Worm (Caenorhabditis elegans): ENCODE data around the gene F27E5.5.

The F27E5.5 gene

ce11 chrII:10132818-10133217 is 1.2 kb upstream of the F27E5.5 start:
- TF ChIP-seq tbx-2 (tag; optimal IDR thresholded peaks at IDR 0.05) (no peak), nhr-11 (tag; optimal IDR thresholded peaks at IDR 0.05) (peak; percentile 39), unc-39 (tag; optimal IDR thresholded peaks at IDR 0.05) (no peak)

DNA sequence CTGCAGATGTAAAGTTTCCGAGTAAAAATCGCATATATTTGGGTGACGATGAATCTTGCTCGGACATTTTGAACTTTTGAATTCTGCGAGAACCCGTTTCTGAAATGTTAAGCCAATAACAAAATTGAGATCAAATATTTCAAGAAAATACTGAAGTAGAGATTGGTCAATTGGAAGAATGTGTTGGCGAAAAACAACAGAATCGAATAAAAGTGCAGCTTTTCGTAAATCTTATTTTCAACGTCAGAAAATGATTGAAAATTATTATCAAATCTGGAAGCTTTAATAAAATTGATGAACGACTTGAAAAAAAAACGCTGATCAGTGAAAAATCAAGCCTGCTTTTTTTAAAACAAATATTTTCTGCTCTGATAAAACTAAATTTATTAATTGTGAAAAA is 4.3 kb downstream of the F27E5.5 start, which contains the start of gene F27E5.8:
F27E5.8 (minus strand) TSS at position 101 of the 400 bp plus-strand sequence.
- TF ChIP-seq skn-1 (tag; optimal IDR thresholded peaks at IDR 0.05) (no peak), elt-1 (tag; optimal IDR thresholded peaks at IDR 0.05) (no peak), ama-1 (optimal IDR thresholded peaks at IDR 0.05) (no peak), lin-39 (tag; optimal IDR thresholded peaks at IDR 0.05) (no peak), ztf-4 (tag; optimal IDR thresholded peaks at IDR 0.05) (no peak), ztf-11 (tag; optimal IDR thresholded peaks at IDR 0.05) (no peak), nhr-43 (tag; optimal IDR thresholded peaks at IDR 0.05; ENCODE audit: poor library complexity, severe bottlenecking) (no peak), snpc-4 (tag; optimal IDR thresholded peaks at IDR 0.05) (no peak)

DNA sequence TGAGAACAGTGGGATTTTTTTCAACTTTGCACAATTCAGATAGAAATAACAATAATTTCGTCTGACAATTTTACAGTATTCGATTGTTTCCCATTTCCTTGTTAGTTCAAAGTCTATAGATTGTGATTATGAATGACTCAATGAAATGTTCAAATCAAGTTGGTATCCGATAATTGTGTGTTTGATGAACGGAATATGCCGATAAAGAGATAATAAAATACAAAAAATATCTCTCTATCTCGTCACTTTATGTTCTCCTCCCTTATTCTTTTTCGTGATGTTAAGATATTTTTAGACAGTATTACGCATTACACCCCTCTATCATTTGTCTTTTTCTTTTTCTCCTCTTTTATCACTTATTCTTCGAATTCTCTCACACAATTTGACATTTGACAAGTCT is 9.2 kb downstream of the F27E5.5 start, which contains the start of gene F27E5.7:
F27E5.7 (plus strand) TSS at position 301 of the 400 bp plus-strand sequence.
- TF ChIP-seq ceh-28 (tag; optimal IDR thresholded peaks at IDR 0.05) (no peak), ZK546.5 (tag; optimal IDR thresholded peaks at IDR 0.05) (no peak), mdl-1 (tag; optimal IDR thresholded peaks at IDR 0.05) (no peak), ceh-9 (tag; optimal IDR thresholded peaks at IDR 0.05) (no peak), elt-3 (tag; optimal IDR thresholded peaks at IDR 0.05) (no peak), unc-39 (tag; optimal IDR thresholded peaks at IDR 0.05) (no peak), fos-1 (tag; optimal IDR thresholded peaks at IDR 0.05) (no peak), skn-1 (tag; optimal IDR thresholded peaks at IDR 0.05) (no peak), tbx-2 (tag; optimal IDR thresholded peaks at IDR 0.05) (no peak), nhr-76 (tag; optimal IDR thresholded peaks at IDR 0.05) (no peak), hmg-11 (tag; optimal IDR thresholded peaks at IDR 0.05) (no peak)

ce11 chrII:10121725-10122124 is 9.9 kb downstream of the F27E5.5 start, which contains the start of gene lov-1:
TSS of gene lov-1 (minus strand) at chrII:10121825.
- TF ChIP-seq ZK546.5 (tag; optimal IDR thresholded peaks at IDR 0.05) (no peak), fkh-2 (tag; optimal IDR thresholded peaks at IDR 0.05) (no peak), sea-2 (GFP tag; optimal IDR thresholded peaks at IDR 0.05) (no peak)

ce11 chrII:10116690-10117089 is 15.0 kb downstream of the F27E5.5 start:
- TF ChIP-seq skn-1 (tag; optimal IDR thresholded peaks at IDR 0.05) (no peak), zag-1 (tag; optimal IDR thresholded peaks at IDR 0.05) (no peak), ztf-11 (tag; optimal IDR thresholded peaks at IDR 0.05) (no peak), ceh-9 (tag; optimal IDR thresholded peaks at IDR 0.05) (no peak), lsy-12 (tag; optimal IDR thresholded peaks at IDR 0.05) (no peak), nhr-237 (tag; optimal IDR thresholded peaks at IDR 0.05) (no peak), fos-1 (tag; optimal IDR thresholded peaks at IDR 0.05) (no peak), nhr-43 (tag; optimal IDR thresholded peaks at IDR 0.05; ENCODE audit: poor library complexity, severe bottlenecking) (no peak), mml-1 (tag; optimal IDR thresholded peaks at IDR 0.05) (no peak), hmg-11 (tag; optimal IDR thresholded peaks at IDR 0.05) (no peak), ama-1 (optimal IDR thresholded peaks at IDR 0.05) (no peak), nhr-77 (tag; optimal IDR thresholded peaks at IDR 0.05) (no peak), nhr-23 (tag; optimal IDR thresholded peaks at IDR 0.05) (no peak), lin-15B (tag; optimal IDR thresholded peaks at IDR 0.05) (no peak), ceh-28 (tag; optimal IDR thresholded peaks at IDR 0.05) (no peak), nhr-11 (tag; optimal IDR thresholded peaks at IDR 0.05) (no peak), snpc-4 (tag; optimal IDR thresholded peaks at IDR 0.05) (no peak), nhr-25 (tag; optimal IDR thresholded peaks at IDR 0.05) (no peak)

DNA sequence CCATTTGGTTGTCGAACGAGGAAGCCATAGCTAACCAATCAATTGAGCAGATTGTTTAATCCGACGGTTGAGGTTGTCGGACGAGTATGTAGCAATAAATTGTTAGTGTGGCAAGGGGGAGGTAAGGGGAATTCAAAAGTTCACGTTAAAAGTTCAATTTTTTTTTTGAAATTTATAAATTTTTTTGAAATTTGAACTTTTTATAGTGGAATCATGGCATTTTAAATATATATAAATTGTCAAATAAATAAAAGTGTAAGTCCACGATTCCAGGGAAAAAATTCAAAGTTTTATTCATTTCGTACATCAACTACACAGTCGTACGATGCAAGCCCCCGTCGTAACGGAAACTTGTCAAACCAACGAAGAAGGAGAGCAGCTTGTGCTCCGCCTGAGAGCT is 23.3 kb downstream of the F27E5.5 start, which contains the start of the genes ZK945.7 and ZK945.8:
ZK945.7 (minus strand) TSS at position 101 of the 400 bp plus-strand sequence.
ZK945.8 (plus strand) TSS at position 275 of the 400 bp plus-strand sequence.
- TF ChIP-seq nhr-77 (tag; optimal IDR thresholded peaks at IDR 0.05) (no peak), elt-1 (tag; optimal IDR thresholded peaks at IDR 0.05) (no peak)

ce11 chrII:10106870-10107269 is 24.8 kb downstream of the F27E5.5 start, which contains the start of gene ZK945.6:
TSS of gene ZK945.6 (minus strand) at chrII:10106970.
- TF ChIP-seq tbx-2 (tag; optimal IDR thresholded peaks at IDR 0.05) (no peak), nhr-237 (tag; optimal IDR thresholded peaks at IDR 0.05) (no peak), hmg-11 (tag; optimal IDR thresholded peaks at IDR 0.05) (no peak), elt-3 (tag; optimal IDR thresholded peaks at IDR 0.05) (no peak), nhr-25 (tag; optimal IDR thresholded peaks at IDR 0.05) (no peak), snpc-4 (tag; optimal IDR thresholded peaks at IDR 0.05) (no peak), pqm-1 (tag; optimal IDR thresholded peaks at IDR 0.05) (no peak), nhr-11 (tag; optimal IDR thresholded peaks at IDR 0.05) (no peak), unc-39 (tag; optimal IDR thresholded peaks at IDR 0.05) (no peak)

All from whole organism, L3 larva.